Worm (Caenorhabditis elegans) whole organism, L4/young adult: ENCODE results near the gene C03H12.1.

ENCODE experiments used
- W03F9.2 ChIP-seq: fragments of 150-350 bp; optimal IDR thresholded peaks from 2 replicates; lab custom pipeline; 2014; ENCODE audit warnings: missing biosample characterization, missing genetic modification characterization
- dao-5 ChIP-seq: sonication (generic microtip); optimal IDR thresholded peaks from 2 replicates; lab custom pipeline; 2016; ENCODE audit warnings: missing genotype, missing genetic modification characterization, moderate library complexity, missing compliant biosample characterization
- him-1 ChIP-seq: sonication (generic microtip); optimal IDR thresholded peaks from 2 replicates; lab custom pipeline; 2016; ENCODE audit warnings: missing genotype, missing genetic modification reagents, missing genetic modification characterization, missing compliant biosample characterization

C03H12.1 gene

ce11 chrX:15668053-15668599 is 21.1 kb upstream of the C03H12.1 start:
- TF ChIP-seq him-1 (tag; lab: Kevin White, UChicago): no peak
- TF ChIP-seq W03F9.2: no peak
- no peak for TF ChIP-seq dao-5 (tag; lab: Kevin White, UChicago)

ce11 chrX:15668695-15669094 is 20.6 kb upstream of the C03H12.1 start:
- no peak for TF ChIP-seq dao-5 (tag; lab: Kevin White, UChicago)
- no peak for TF ChIP-seq him-1 (tag; lab: Kevin White, UChicago)
- no peak for TF ChIP-seq W03F9.2

- TF ChIP-seq dao-5 (tag; lab: Kevin White, UChicago) (no peak), him-1 (tag; lab: Kevin White, UChicago) (no peak), W03F9.2 (no peak)
These were observed 13.6 kb upstream of the C03H12.1 start, which contains the start of gene F59D12.2 for ce11 chrX:15675622-15676021. F59D12.2 (minus strand) TSS chrX:15675722.

- no peak for TF ChIP-seq W03F9.2
- no peak for TF ChIP-seq him-1 (tag; lab: Kevin White, UChicago)
- TF ChIP-seq dao-5 (tag; lab: Kevin White, UChicago): no peak
These were observed 7.9 kb upstream of the C03H12.1 start, which contains the start of gene gpn-1 for ce11 chrX:15681393-15681792. gpn-1 (plus strand) TSS chrX:15681693.

ce11 chrX:15693466-15693865 is 4.2 kb downstream of the C03H12.1 start:
- TF ChIP-seq him-1 (tag; lab: Kevin White, UChicago): no peak
- TF ChIP-seq dao-5 (tag; lab: Kevin White, UChicago): no peak
- TF ChIP-seq W03F9.2: no peak

- TF ChIP-seq W03F9.2: no peak
- TF ChIP-seq dao-5 (tag; lab: Kevin White, UChicago): no peak
- TF ChIP-seq him-1 (tag; lab: Kevin White, UChicago): no peak
These were observed 7.2 kb downstream of the C03H12.1 start, which contains the start of gene ZK662.2 for ce11 chrX:15696400-15696799. ZK662.2 (plus strand) TSS chrX:15696700.

- TF ChIP-seq dao-5 (tag; lab: Kevin White, UChicago) (no peak), him-1 (tag; lab: Kevin White, UChicago) (no peak), W03F9.2 (no peak)
These were observed 11.0 kb downstream of the C03H12.1 start for ce11 chrX:15700220-15700619.

- TF ChIP-seq him-1 (tag; lab: Kevin White, UChicago): no peak
- no peak for TF ChIP-seq W03F9.2
- TF ChIP-seq dao-5 (tag; lab: Kevin White, UChicago): no peak
These were observed 15.4 kb downstream of the C03H12.1 start for ce11 chrX:15704579-15705110.

- TF ChIP-seq dao-5 (tag; lab: Kevin White, UChicago) (no peak), W03F9.2 (no peak), him-1 (tag; lab: Kevin White, UChicago) (no peak)
These were observed 16.9 kb downstream of the C03H12.1 start for ce11 chrX:15706108-15706676.

- TF ChIP-seq him-1 (tag; lab: Kevin White, UChicago) (peak; percentile 39), W03F9.2 (no peak), dao-5 (tag; lab: Kevin White, UChicago) (no peak)
These were observed 18.2 kb downstream of the C03H12.1 start for ce11 chrX:15707366-15707892.

ce11 chrX:15707913-15708312 is 18.7 kb downstream of the C03H12.1 start, which contains the start of gene nhr-48:
nhr-48 (plus strand) TSS chrX:15708213.
- TF ChIP-seq him-1 (tag; lab: Kevin White, UChicago): no peak
- TF ChIP-seq W03F9.2: no peak
- TF ChIP-seq dao-5 (tag; lab: Kevin White, UChicago): no peak

- TF ChIP-seq dao-5 (tag; lab: Kevin White, UChicago) (no peak), W03F9.2 (no peak), him-1 (tag; lab: Kevin White, UChicago) (no peak)
These were observed 20.3 kb downstream of the C03H12.1 start for ce11 chrX:15709594-15709993.

ce11 chrX:15713189-15713588 is 23.9 kb downstream of the C03H12.1 start:
- TF ChIP-seq W03F9.2 (no peak), him-1 (tag; lab: Kevin White, UChicago) (no peak), dao-5 (tag; lab: Kevin White, UChicago) (no peak)

ce11 chrX:15716971-15717370 is 27.7 kb downstream of the C03H12.1 start:
- TF ChIP-seq dao-5 (tag; lab: Kevin White, UChicago) (no peak), him-1 (tag; lab: Kevin White, UChicago) (no peak), W03F9.2 (no peak)
